Worm (Caenorhabditis elegans) whole organism, late embryonic: Measurements from ENCODE around the gene memi-2.
A peak's percentile ranks its signal among the peaks of the same experiment; 100 is the strongest.

ENCODE experiments used
- C38D4.7 ChIP-seq: fragments of 200-800 bp; sonication (Bioruptor generic); optimal IDR thresholded peaks from 2 replicates; lab custom pipeline; 2018; ENCODE audit warnings: mild to moderate bottlenecking, missing genetic modification characterization, moderate library complexity, missing compliant biosample characterization
- K09A11.1 ChIP-seq: sonication (generic microtip); optimal IDR thresholded peaks from 2 replicates; lab custom pipeline; 2017; ENCODE audit warnings: antibody characterized with exemption, mild to moderate bottlenecking, missing genetic modification characterization, missing compliant biosample characterization; ENCODE audit not compliant: insufficient read depth
- T23F11.4 ChIP-seq: fragments of 200-800 bp; sonication (Bioruptor generic); optimal IDR thresholded peaks from 2 replicates; lab custom pipeline; 2018; ENCODE audit warnings: mild to moderate bottlenecking, missing genetic modification characterization, missing compliant biosample characterization
- Y22D7AL.16 ChIP-seq: sonication (generic microtip); optimal IDR thresholded peaks from 2 replicates; lab custom pipeline; 2016; ENCODE audit warnings: missing genetic modification characterization, missing compliant biosample characterization
- ahr-1 ChIP-seq: sonication (generic microtip); optimal IDR thresholded peaks from 2 replicates; lab custom pipeline; 2016; ENCODE audit warnings: missing genetic modification characterization, missing compliant biosample characterization
- ama-1 ChIP-seq: fragments of 150-350 bp; optimal IDR thresholded peaks from 2 replicates; lab custom pipeline; 2014
- ceh-2 ChIP-seq: sonication (generic microtip); optimal IDR thresholded peaks from 2 replicates; lab custom pipeline; 2016; ENCODE audit warnings: missing genotype, missing genetic modification characterization, missing compliant biosample characterization
- ceh-24 ChIP-seq: sonication (generic microtip); optimal IDR thresholded peaks from 2 replicates; lab custom pipeline; 2016; ENCODE audit warnings: mild to moderate bottlenecking, missing genetic modification characterization, missing compliant biosample characterization
- ceh-30 ChIP-seq: fragments of 150-350 bp; optimal IDR thresholded peaks from 2 replicates; lab custom pipeline; 2014; ENCODE audit warnings: missing biosample characterization, missing genetic modification characterization
- ceh-34 ChIP-seq: sonication (generic microtip); optimal IDR thresholded peaks from 2 replicates; lab custom pipeline; 2016; ENCODE audit warnings: mild to moderate bottlenecking, missing genetic modification characterization, missing compliant biosample characterization
- ceh-48 ChIP-seq: sonication (generic microtip); optimal IDR thresholded peaks from 2 replicates; lab custom pipeline; 2016; ENCODE audit warnings: missing genetic modification characterization, inconsistent platforms, missing compliant biosample characterization
- ceh-6 ChIP-seq: fragments of 200-800 bp; sonication (Bioruptor generic); optimal IDR thresholded peaks from 2 replicates; lab custom pipeline; 2018; ENCODE audit warnings: mild to moderate bottlenecking, missing genetic modification characterization, missing compliant biosample characterization
- che-1 ChIP-seq: sonication (generic microtip); optimal IDR thresholded peaks from 2 replicates; lab custom pipeline; 2016; ENCODE audit warnings: mild to moderate bottlenecking, missing genetic modification characterization, missing compliant biosample characterization
- eyg-1 ChIP-seq: sonication (generic microtip); optimal IDR thresholded peaks from 2 replicates; lab custom pipeline; 2016; ENCODE audit warnings: missing genotype, missing genetic modification characterization, missing compliant biosample characterization
- fkh-10 ChIP-seq: fragments of 150-350 bp; optimal IDR thresholded peaks from 2 replicates; lab custom pipeline; 2014; ENCODE audit warnings: missing biosample characterization, missing genetic modification reagents, missing genetic modification characterization
- fkh-6 ChIP-seq: sonication (generic microtip); optimal IDR thresholded peaks from 2 replicates; lab custom pipeline; 2016; ENCODE audit warnings: missing genetic modification characterization, missing compliant biosample characterization
- gmeb-2 ChIP-seq: sonication (generic microtip); optimal IDR thresholded peaks from 2 replicates; lab custom pipeline; 2016; ENCODE audit warnings: missing genetic modification characterization, inconsistent platforms, missing compliant biosample characterization
- hlh-15 ChIP-seq: sonication (generic microtip); optimal IDR thresholded peaks from 2 replicates; lab custom pipeline; 2016; ENCODE audit warnings: missing genetic modification characterization, missing compliant biosample characterization
- hlh-30 ChIP-seq: sonication (generic microtip); optimal IDR thresholded peaks from 2 replicates; lab custom pipeline; 2017; ENCODE audit warnings: antibody characterized with exemption, missing genetic modification characterization, missing compliant biosample characterization; ENCODE audit not compliant: insufficient read depth
- lin-11 ChIP-seq: fragments of 200-800 bp; sonication (Bioruptor generic); optimal IDR thresholded peaks from 2 replicates; lab custom pipeline; 2018; ENCODE audit warnings: mild to moderate bottlenecking, missing genetic modification characterization, missing compliant biosample characterization
- madf-2 ChIP-seq: sonication (generic microtip); optimal IDR thresholded peaks from 2 replicates; lab custom pipeline; 2017; ENCODE audit warnings: missing genetic modification characterization, missing compliant biosample characterization
- pag-3 ChIP-seq: sonication (generic microtip); optimal IDR thresholded peaks from 2 replicates; lab custom pipeline; 2016; ENCODE audit warnings: missing compliant biosample characterization, missing genetic modification characterization, borderline replicate concordance
- pat-9 ChIP-seq: fragments of 200-800 bp; sonication (Bioruptor generic); optimal IDR thresholded peaks from 2 replicates; lab custom pipeline; 2018; ENCODE audit warnings: mild to moderate bottlenecking, missing genetic modification characterization, moderate library complexity, missing compliant biosample characterization
- pha-2 ChIP-seq: sonication (generic microtip); optimal IDR thresholded peaks from 2 replicates; lab custom pipeline; 2017; ENCODE audit warnings: mild to moderate bottlenecking, missing genetic modification characterization, missing compliant biosample characterization
- pqm-1 ChIP-seq: sonication (generic microtip); optimal IDR thresholded peaks from 2 replicates; lab custom pipeline; 2016; ENCODE audit warnings: missing genetic modification characterization, missing compliant biosample characterization
- ref-2 ChIP-seq: sonication (generic microtip); optimal IDR thresholded peaks from 2 replicates; lab custom pipeline; 2016; ENCODE audit warnings: missing genetic modification characterization, missing compliant biosample characterization
- tbx-2 ChIP-seq: sonication (generic microtip); optimal IDR thresholded peaks from 2 replicates; lab custom pipeline; 2016; ENCODE audit warnings: missing genetic modification characterization, missing compliant biosample characterization
- ttx-3 ChIP-seq: sonication (generic microtip); optimal IDR thresholded peaks from 2 replicates; lab custom pipeline; 2016; ENCODE audit warnings: missing genetic modification reagents, missing genetic modification characterization, missing compliant biosample characterization
- unc-42 ChIP-seq: sonication (generic microtip); optimal IDR thresholded peaks from 2 replicates; lab custom pipeline; 2016; ENCODE audit warnings: missing genotype, missing genetic modification characterization, missing compliant biosample characterization
- zip-5 ChIP-seq: sonication (generic microtip); optimal IDR thresholded peaks from 2 replicates; lab custom pipeline; 2016; ENCODE audit warnings: missing genetic modification characterization, missing compliant biosample characterization
- ztf-16 ChIP-seq: sonication (generic microtip); optimal IDR thresholded peaks from 2 replicates; lab custom pipeline; 2017; ENCODE audit warnings: missing genetic modification characterization, missing compliant biosample characterization

The memi-2 gene

DNA sequence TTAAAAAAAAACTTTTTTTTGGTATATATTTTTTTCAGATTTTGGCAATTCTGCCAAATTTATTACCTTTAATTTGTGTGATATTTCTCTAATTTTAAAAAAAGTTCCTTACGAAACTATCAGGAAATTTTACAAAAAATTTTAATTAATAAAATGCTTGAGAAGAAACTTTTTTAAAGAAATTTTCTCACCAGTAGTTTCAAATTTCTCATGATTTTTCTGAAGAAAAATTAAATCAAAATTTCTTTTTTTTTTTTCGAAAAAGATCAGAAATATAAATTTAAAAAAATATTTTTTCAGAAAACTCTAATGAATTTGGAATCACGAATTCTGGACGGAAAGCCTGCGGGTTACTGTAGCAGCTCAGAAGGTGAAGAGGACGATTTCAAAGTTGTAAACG lies 22.6 kb downstream of the memi-2 start, which contains the start of gene mau-8:
Gene mau-8, plus strand, starts transcription at position 301 of the 400 bp plus-strand sequence.
- TF ChIP-seq C38D4.7 (GFP tag; lab: Kevin White, UChicago) (no peak), lin-11 (no peak), zip-5 (tag; lab: Kevin White, UChicago) (no peak), T23F11.4 (no peak), fkh-6 (tag; lab: Kevin White, UChicago) (no peak), ceh-24 (tag; lab: Kevin White, UChicago) (no peak), madf-2 (no peak), tbx-2 (no peak), ceh-30 (tag; lab: Kevin White, UChicago) (no peak)

DNA sequence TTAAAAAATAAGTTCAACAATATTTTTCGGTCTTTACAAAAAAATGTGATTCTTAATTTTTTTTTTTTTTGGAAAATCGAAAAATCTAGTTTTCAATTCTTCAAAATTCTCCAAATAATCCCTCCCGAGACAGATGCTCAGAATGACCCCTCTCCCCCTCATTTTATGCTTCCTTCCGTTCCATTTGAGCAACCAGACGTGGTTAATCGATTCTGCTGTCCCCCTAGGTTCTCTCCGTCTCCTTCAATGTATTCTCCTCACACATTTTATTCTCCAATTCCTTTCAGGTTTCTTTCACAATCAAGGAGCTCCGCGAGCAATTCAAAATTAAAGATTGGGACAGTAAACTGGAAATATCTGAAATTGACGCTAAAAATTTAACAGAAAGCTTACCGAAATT lies 25.4 kb downstream of the memi-2 start:
- TF ChIP-seq pat-9 (tag; lab: Kevin White, UChicago) (no peak), ceh-48 (tag; lab: Kevin White, UChicago) (peak; percentile 54)

DNA sequence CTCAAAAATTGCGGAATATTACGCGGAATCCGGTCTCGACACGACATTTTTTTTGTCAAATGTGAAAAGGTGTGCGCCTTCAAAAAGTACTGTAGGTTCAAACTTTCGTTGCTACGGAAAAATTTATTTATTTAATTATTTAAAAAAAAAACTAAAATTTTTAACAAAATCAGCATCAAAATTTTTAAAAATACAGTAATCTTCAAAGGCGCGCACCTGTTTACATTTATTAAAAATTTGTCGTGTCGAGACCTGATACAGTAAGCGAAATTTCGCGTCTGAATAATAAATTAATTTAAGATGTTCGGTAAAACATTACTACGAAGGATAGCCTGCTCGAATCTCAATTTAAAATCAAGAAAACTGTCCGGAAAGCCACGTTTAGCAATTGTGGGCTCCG lies 28.6 kb downstream of the memi-2 start, which contains the start of gene Y62E10A.6:
Gene Y62E10A.6, plus strand, starts transcription at position 301 of the 400 bp plus-strand sequence.
- no peak for TF ChIP-seq pqm-1 (tag; lab: Kevin White, UChicago)
- TF ChIP-seq pag-3 (tag; lab: Kevin White, UChicago) = no peak
- no peak for TF ChIP-seq fkh-10 (GFP tag; lab: Kevin White, UChicago)
- no peak for TF ChIP-seq pha-2 (tag; lab: Kevin White, UChicago)
- TF ChIP-seq tbx-2 = no peak
- TF ChIP-seq ceh-6 (GFP tag; lab: Kevin White, UChicago) = no peak

DNA sequence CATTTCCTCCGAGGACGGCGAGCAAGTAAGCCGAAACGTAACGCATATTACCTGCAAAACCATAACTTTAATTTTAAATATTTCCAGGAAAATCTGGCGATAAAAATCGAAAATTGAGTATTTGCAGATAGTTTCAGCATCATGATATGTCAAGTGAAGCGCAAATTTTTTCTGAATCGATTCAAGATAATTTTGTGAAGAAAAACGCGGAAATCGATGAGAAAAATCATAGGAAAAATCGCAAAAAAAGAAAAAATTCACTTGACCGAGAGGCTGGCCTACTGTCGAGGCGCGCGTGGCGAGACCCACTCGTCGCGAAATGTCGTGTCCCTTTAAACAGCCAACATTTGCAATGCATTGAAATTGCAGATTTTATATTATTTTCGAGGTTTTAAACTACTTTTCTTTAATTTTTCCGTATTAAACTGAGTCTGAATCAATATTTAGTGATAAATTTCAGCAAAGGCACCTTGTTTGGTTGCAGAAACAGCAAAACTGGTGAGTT lies 30.0 kb downstream of the memi-2 start, which contains the start of the genes rla-2, popl-7 and Y62E10A.24:
Gene rla-2, minus strand, starts transcription at position 51 of the 505 bp plus-strand sequence.
Gene popl-7, plus strand, starts transcription at position 455 of the 505 bp plus-strand sequence.
Gene Y62E10A.24, plus strand, starts transcription at position 476 of the 505 bp plus-strand sequence.
- TF ChIP-seq pat-9 (tag; lab: Kevin White, UChicago) = no peak
- no peak for TF ChIP-seq ttx-3
- no peak for TF ChIP-seq ceh-34 (tag; lab: Kevin White, UChicago)
- no peak for TF ChIP-seq ceh-48 (tag; lab: Kevin White, UChicago)
- TF ChIP-seq K09A11.1 (tag; lab: Kevin White, UChicago) = no peak
- no peak for TF ChIP-seq Y22D7AL.16 (tag; lab: Kevin White, UChicago)
- no peak for TF ChIP-seq che-1
- no peak for TF ChIP-seq T23F11.4
- TF ChIP-seq pqm-1 (tag; lab: Kevin White, UChicago) = no peak
- no peak for TF ChIP-seq hlh-15
- TF ChIP-seq ref-2 (tag; lab: Kevin White, UChicago) = no peak
- no peak for TF ChIP-seq unc-42

DNA sequence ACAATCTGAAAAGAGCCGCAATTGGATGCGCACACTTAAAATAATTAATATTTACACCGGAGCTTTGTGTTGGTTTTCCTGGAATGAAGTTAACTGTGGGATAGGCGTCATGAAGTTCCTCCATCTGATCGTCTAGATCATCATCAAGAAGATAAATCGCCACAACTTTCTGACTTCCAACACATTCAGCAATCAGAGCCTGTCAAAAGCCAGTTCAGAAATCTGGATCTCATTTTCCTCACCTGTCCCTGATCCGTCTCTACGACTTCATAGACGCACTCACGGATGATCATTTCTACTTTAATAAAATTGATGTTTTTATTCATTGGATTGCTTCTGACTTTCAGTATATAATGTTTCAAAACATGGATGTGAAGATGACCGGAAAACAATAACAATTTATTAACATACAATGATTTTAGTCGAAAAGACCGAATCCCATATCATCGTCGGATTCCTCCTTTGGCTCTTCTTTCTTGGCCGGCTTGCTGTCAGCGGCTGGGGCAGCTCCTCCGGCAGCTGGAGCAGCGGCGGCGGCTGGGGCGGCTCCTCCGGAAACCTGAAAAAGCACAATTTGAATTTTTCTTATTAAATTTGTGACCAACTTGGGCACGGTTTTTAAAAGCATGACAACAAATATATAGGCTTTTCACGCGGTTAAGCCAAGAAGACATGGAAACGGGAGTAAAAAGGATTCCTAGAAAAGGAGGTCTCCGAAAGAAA lies 31.0 kb downstream of the memi-2 start, which contains the start of gene agt-1:
Gene agt-1, minus strand, starts transcription at position 293 of the 723 bp plus-strand sequence.
- TF ChIP-seq ahr-1 = no peak

DNA sequence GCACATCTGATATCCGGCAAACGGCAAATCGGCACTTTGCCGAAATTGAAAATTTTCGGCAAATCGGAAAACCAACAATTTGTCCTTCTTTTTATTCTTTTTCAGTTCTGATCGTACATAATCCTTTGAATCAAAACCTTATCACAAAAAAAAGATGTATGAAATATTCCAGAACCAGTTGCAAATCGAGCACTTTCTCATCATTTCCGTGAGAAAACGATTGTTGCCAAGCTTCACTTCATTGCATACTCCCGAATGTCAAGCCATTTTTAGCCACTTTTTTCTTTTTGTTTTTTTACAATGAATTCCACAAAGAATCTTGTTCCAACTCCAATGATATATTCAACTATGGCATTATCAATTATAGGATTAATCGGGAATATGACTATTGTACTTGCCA lies 35.4 kb downstream of the memi-2 start, which contains the start of gene srsx-25:
Gene srsx-25, plus strand, starts transcription at position 301 of the 400 bp plus-strand sequence.
- TF ChIP-seq ztf-16 (tag; lab: Kevin White, UChicago) (no peak), gmeb-2 (tag; lab: Kevin White, UChicago) (no peak), eyg-1 (tag; lab: Kevin White, UChicago) (no peak), ref-2 (tag; lab: Kevin White, UChicago) (no peak), hlh-30 (no peak), fkh-6 (tag; lab: Kevin White, UChicago) (no peak), ttx-3 (no peak), ceh-2 (tag; lab: Kevin White, UChicago) (no peak), ama-1 (no peak)
